Worm (Caenorhabditis elegans): ENCODE results near the gene T22C8.6.

The T22C8.6 gene

ce11 chrII:8640503-8640902, 10.4 kb upstream of the T22C8.6 start:
- TF ChIP-seq him-1 (tag; optimal IDR thresholded peaks at IDR 0.05) (no peak), dao-5 (tag; optimal IDR thresholded peaks at IDR 0.05) (no peak), W03F9.2 (tag; optimal IDR thresholded peaks at IDR 0.05) (no peak)

- TF ChIP-seq W03F9.2 (tag; optimal IDR thresholded peaks at IDR 0.05): no peak
- no peak for TF ChIP-seq dao-5 (tag; optimal IDR thresholded peaks at IDR 0.05)
- no peak for TF ChIP-seq him-1 (tag; optimal IDR thresholded peaks at IDR 0.05)
These were observed 9.5 kb upstream of the T22C8.6 start for ce11 chrII:8639553-8639952.

ce11 chrII:8637615-8638014, 7.5 kb upstream of the T22C8.6 start, which contains the start of gene vab-9:
TSS of gene vab-9 (minus strand) at chrII:8637715.
- no peak for TF ChIP-seq W03F9.2 (tag; optimal IDR thresholded peaks at IDR 0.05)
- no peak for TF ChIP-seq dao-5 (tag; optimal IDR thresholded peaks at IDR 0.05)
- TF ChIP-seq him-1 (tag; optimal IDR thresholded peaks at IDR 0.05): no peak

- TF ChIP-seq dao-5 (tag; optimal IDR thresholded peaks at IDR 0.05): no peak
- no peak for TF ChIP-seq him-1 (tag; optimal IDR thresholded peaks at IDR 0.05)
- no peak for TF ChIP-seq W03F9.2 (tag; optimal IDR thresholded peaks at IDR 0.05)
These were observed 4.3 kb upstream of the T22C8.6 start, which contains the start of gene cutl-12 for ce11 chrII:8634386-8634785. TSS of gene cutl-12 (minus strand) at chrII:8634486.

ce11 chrII:8631766-8632165, 1.7 kb upstream of the T22C8.6 start:
- TF ChIP-seq W03F9.2 (tag; optimal IDR thresholded peaks at IDR 0.05): no peak
- no peak for TF ChIP-seq him-1 (tag; optimal IDR thresholded peaks at IDR 0.05)
- no peak for TF ChIP-seq dao-5 (tag; optimal IDR thresholded peaks at IDR 0.05)

ce11 chrII:8627907-8628306, 2.2 kb downstream of the T22C8.6 start:
- no peak for TF ChIP-seq W03F9.2 (tag; optimal IDR thresholded peaks at IDR 0.05)
- no peak for TF ChIP-seq him-1 (tag; optimal IDR thresholded peaks at IDR 0.05)
- no peak for TF ChIP-seq dao-5 (tag; optimal IDR thresholded peaks at IDR 0.05)

- TF ChIP-seq W03F9.2 (tag; optimal IDR thresholded peaks at IDR 0.05) (no peak), dao-5 (tag; optimal IDR thresholded peaks at IDR 0.05) (no peak), him-1 (tag; optimal IDR thresholded peaks at IDR 0.05) (no peak)
These were observed 3.5 kb downstream of the T22C8.6 start for ce11 chrII:8626598-8626997.

- no peak for TF ChIP-seq him-1 (tag; optimal IDR thresholded peaks at IDR 0.05)
- no peak for TF ChIP-seq dao-5 (tag; optimal IDR thresholded peaks at IDR 0.05)
- no peak for TF ChIP-seq W03F9.2 (tag; optimal IDR thresholded peaks at IDR 0.05)
These were observed 4.9 kb downstream of the T22C8.6 start, which contains the start of gene sptf-2 for ce11 chrII:8625163-8625562. TSS of gene sptf-2 (plus strand) at chrII:8625459.

ce11 chrII:8623396-8623795, 6.7 kb downstream of the T22C8.6 start, which contains the start of gene T22C8.4:
TSS of gene T22C8.4 (minus strand) at chrII:8623496.
- TF ChIP-seq W03F9.2 (tag; optimal IDR thresholded peaks at IDR 0.05): no peak
- no peak for TF ChIP-seq him-1 (tag; optimal IDR thresholded peaks at IDR 0.05)
- TF ChIP-seq dao-5 (tag; optimal IDR thresholded peaks at IDR 0.05): no peak

- no peak for TF ChIP-seq W03F9.2 (tag; optimal IDR thresholded peaks at IDR 0.05)
- TF ChIP-seq him-1 (tag; optimal IDR thresholded peaks at IDR 0.05): no peak
- TF ChIP-seq dao-5 (tag; optimal IDR thresholded peaks at IDR 0.05): no peak
These were observed 8.2 kb downstream of the T22C8.6 start, which contains the start of gene T22C8.3 for ce11 chrII:8621883-8622282. TSS of gene T22C8.3 (minus strand) at chrII:8621983.

ce11 chrII:8617516-8617915, 12.6 kb downstream of the T22C8.6 start, which contains the start of gene chhy-1:
TSS of gene chhy-1 (minus strand) at chrII:8617616.
- no peak for TF ChIP-seq dao-5 (tag; optimal IDR thresholded peaks at IDR 0.05)

ce11 chrII:8616155-8616554, 13.9 kb downstream of the T22C8.6 start:
- no peak for TF ChIP-seq him-1 (tag; optimal IDR thresholded peaks at IDR 0.05)
- no peak for TF ChIP-seq dao-5 (tag; optimal IDR thresholded peaks at IDR 0.05)
- TF ChIP-seq W03F9.2 (tag; optimal IDR thresholded peaks at IDR 0.05): no peak

ce11 chrII:8612470-8612869, 17.6 kb downstream of the T22C8.6 start, which contains the start of gene T22C8.1:
TSS of gene T22C8.1 (plus strand) at chrII:8612770.
- TF ChIP-seq W03F9.2 (tag; optimal IDR thresholded peaks at IDR 0.05) (no peak), dao-5 (tag; optimal IDR thresholded peaks at IDR 0.05) (no peak), him-1 (tag; optimal IDR thresholded peaks at IDR 0.05) (no peak)

ce11 chrII:8611330-8611729, 18.8 kb downstream of the T22C8.6 start:
- no peak for TF ChIP-seq him-1 (tag; optimal IDR thresholded peaks at IDR 0.05)
- TF ChIP-seq dao-5 (tag; optimal IDR thresholded peaks at IDR 0.05): no peak
- no peak for TF ChIP-seq W03F9.2 (tag; optimal IDR thresholded peaks at IDR 0.05)

ce11 chrII:8610585-8610984, 19.5 kb downstream of the T22C8.6 start:
- no peak for TF ChIP-seq him-1 (tag; optimal IDR thresholded peaks at IDR 0.05)
- TF ChIP-seq W03F9.2 (tag; optimal IDR thresholded peaks at IDR 0.05): no peak
- TF ChIP-seq dao-5 (tag; optimal IDR thresholded peaks at IDR 0.05): no peak

All from whole organism, L4/young adult.